Worm (Caenorhabditis elegans): ENCODE measurements around the gene C01G10.7.

Gene C01G10.7

DNA sequence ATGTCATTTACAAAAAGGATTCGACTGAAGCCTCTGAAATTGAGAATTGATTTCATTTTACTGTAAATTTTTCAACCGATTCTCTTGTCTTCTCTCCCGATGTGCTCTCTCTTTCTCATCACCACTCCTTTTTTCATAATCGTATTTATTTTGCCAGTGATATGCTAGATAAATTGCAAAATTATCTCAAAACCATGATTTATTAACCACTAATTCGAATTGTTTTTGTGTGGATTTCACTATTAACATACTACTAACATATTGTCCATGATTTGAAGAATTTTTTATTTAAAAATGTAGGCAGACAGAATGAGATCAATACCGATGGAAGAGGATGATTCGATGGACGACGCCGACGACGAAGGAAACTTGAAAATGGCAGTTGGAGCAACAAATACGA lies 18.4 kb upstream of the C01G10.7 start, which contains the start of gene C25D7.10:
C25D7.10 (plus strand) TSS at position 301 of the 400 bp plus-strand sequence.
- no peak for TF ChIP-seq unc-62 (GFP tag; optimal IDR thresholded peaks at IDR 0.05)

DNA sequence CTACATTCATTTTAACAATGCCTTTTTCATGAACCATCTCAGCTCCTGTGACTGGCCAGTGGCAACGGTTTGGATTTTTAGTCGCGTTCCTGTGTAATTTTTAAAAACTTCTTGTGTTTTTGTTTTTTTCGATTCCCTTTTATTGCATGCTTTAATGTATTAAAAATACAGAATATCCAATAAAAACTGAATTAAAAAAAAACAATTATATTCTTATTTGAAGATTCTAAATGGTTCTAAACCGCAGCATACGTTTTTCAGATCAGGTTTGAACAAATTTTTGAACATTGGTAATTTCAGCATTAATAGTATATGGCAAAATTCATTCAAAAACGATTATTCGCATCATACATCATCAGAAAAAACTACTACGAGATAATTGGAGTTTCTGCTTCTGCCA lies 17.2 kb upstream of the C01G10.7 start, which contains the start of gene dnj-3:
dnj-3 (plus strand) TSS at position 301 of the 400 bp plus-strand sequence.
- no peak for TF ChIP-seq unc-62 (GFP tag; optimal IDR thresholded peaks at IDR 0.05)

DNA sequence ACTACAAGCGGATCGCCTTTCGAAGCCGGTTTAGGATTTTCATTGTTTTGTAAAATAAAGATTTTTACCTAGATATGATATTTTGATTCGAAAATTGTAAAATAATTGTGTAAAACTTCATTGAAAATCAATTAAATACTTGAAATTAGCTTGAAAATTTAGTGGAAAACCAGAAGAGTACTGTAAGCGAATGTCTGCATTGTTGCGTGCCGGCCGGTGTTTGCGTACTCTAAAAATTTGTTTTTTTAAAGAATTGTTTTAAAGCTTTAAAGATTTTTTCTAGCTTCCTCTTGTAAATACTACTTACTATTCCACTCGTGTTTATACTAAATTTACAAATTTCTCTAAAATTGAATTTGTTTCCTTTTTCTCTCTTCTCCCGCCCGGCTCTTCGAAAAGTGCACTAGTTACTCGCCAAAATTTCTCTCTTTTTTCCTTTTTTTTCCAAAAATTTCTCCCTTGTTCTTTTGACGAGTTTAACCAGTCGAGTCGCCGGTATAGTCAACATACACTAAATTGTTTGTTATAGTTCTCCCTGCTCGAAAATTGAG lies 16.0 kb upstream of the C01G10.7 start:
- TF ChIP-seq unc-62 (GFP tag; optimal IDR thresholded peaks at IDR 0.05): no peak

DNA sequence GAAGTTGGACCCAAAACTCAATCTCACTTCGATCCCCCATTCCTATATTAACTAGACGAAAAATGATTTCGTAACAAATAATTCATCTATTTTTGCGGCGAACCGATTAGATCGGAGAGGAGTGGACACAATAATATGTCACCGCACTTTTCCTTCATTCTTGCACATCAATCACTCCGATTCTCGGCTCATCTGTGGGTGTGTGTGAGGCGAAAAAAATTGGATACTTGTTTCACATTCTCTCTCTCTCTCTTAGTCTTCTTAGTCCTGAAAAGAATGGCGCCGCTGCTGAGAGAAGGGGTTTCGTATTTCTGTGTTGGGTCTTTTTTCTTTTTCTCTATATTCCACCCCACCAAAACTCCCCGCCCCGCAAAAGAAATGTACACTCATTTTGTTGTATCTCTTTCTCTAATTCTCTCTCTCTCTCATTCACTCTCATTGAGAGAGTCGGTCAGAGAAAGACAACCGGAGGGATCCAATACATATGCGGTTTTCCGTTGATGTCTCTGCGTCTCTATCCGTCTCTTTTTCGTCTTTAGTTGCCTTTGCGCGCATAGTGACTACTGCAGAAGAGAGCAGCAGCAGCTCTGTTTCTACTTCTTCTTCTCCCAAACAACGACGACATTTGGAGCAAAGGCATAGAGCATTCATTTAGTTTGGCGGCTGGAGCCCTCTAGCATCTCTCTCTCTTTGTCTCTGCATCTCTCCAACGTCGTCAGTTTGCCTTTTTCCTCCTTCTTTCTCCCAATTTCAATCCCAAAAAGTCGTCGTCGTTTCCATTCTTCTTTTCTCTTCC lies 14.3 kb upstream of the C01G10.7 start, which contains the start of gene unc-76:
unc-76 (plus strand) TSS at position 746 of the 796 bp plus-strand sequence.
- no peak for TF ChIP-seq unc-62 (GFP tag; optimal IDR thresholded peaks at IDR 0.05)

DNA sequence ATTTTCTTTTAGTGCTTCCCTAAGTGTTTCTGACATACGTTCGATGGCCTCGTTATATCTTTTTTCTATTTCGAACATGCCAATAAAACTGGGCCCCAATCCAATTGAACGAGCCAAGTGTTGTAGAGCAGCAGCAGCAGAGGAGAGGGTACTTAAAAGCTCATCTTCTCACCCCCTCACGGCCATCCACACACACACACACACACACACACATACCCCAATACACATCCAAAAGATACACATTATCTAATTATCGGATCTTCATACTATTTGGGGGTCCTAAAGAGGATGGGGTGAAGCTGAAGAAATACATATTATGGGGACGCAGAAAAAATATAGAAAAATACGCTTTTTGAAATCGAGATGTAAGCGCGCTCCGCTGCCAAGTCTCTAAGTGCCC lies 12.8 kb upstream of the C01G10.7 start:
- no peak for TF ChIP-seq unc-62 (GFP tag; optimal IDR thresholded peaks at IDR 0.05)

DNA sequence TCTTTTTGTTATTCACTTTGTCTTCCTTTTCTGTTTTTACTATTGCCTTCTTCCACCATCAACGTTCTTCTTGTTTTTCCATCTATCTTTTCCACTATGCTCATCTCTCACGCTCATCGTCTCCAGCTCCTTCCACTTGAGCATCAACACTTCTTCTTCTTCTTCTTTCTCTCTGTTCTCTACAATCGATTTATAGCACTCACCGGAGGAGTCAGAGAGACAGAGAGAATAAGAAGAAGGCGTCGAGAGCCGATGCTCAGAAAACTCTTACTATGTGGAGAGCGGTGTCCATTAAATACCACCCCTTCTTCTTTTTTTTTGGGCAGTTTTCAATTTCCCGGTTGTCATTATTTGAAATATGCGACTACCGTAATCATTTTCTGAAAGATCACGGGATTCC lies 10.6 kb upstream of the C01G10.7 start:
- TF ChIP-seq unc-62 (GFP tag; optimal IDR thresholded peaks at IDR 0.05): no peak

DNA sequence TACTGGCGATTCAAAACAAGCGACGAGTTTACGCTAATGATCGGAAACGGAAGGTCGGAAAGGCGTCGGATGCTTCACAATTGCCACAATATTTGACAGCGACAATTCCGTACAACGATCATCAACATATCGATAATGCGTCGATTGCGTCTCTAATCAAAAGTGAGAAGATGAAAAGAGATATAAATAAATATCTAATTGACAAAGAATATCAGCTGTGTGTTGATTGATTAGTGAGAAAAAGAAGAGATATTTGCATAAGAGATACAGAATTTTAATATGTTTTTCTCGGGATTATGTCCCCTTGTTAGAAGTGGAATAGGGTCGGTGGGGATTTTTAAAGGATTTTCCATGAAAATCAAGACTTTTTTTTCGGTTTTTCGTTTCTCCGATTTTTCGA lies 7.0 kb upstream of the C01G10.7 start:
- TF ChIP-seq unc-62 (GFP tag; optimal IDR thresholded peaks at IDR 0.05): no peak

DNA sequence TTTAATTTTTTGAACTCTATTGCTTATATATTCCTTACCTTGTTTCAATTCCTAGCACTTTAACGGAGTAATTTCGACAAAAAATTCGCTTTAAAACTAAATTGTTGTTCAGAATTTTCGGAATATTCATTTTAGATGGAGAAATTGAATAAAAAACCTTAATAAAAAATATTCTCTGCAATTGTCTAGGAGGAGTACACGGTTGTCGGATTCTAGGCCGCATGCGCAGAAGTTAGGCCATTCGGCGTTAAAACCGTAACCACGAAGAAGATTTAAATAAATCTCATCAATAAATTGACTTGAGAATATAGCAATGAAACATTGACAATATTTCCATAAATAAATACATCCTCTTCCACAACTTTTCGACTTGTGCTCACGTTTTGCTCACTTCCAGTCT lies 3.3 kb upstream of the C01G10.7 start, which contains the start of the genes C01G10.10 and C01G10.9:
C01G10.10 (minus strand) TSS at position 151 of the 400 bp plus-strand sequence.
C01G10.9 (plus strand) TSS at position 240 of the 400 bp plus-strand sequence.
- TF ChIP-seq unc-62 (GFP tag; optimal IDR thresholded peaks at IDR 0.05): no peak

DNA sequence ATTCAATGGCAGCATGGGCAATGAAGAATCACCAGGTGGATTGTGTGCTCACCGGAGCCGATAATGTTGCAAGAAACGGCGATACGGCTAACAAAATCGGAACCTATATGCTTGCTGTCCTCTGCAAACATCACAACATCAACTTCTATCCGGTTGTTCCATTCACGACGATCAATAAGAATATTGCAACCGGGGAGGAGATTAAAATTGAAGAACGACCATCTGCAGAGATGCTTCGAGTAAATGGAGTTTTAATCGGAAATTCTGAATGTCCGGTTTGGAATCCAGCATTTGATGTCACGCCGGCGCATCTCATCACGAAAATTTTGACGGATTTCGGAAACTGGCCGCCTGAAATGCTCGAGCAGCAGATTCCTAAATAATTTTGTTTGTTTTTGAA lies 1.9 kb upstream of the C01G10.7 start:
- TF ChIP-seq unc-62 (GFP tag; optimal IDR thresholded peaks at IDR 0.05): no peak

DNA sequence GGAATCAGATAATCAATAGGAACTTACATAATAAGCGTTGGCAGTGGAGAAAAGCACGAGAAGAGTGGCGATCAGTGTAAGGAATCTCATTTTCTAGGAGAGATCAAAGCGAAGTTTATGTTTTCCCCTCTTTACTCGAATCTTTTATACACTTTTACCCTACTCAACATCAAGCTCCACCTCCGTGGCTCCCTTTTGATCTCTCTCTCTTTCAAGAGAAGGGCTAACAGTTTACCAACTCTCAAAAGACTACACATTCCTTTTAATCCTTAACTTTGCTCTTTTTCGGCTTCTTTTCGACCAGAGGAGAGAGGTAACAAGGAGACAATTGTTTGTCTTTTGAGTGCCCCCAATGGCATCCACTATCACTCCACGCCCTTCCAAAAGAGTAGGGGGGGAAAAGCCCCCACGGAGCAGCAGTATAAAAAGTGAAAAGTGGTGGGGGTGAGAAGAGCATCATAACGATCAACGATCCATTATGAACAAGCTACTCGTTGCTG lies 1.7 kb downstream of the C01G10.7 start, which contains the start of the genes C01G10.15 and C01G10.6:
C01G10.15 (minus strand) TSS at position 101 of the 500 bp plus-strand sequence.
C01G10.6 (plus strand) TSS at position 450 of the 500 bp plus-strand sequence.
- TF ChIP-seq unc-62 (GFP tag; optimal IDR thresholded peaks at IDR 0.05): no peak

DNA sequence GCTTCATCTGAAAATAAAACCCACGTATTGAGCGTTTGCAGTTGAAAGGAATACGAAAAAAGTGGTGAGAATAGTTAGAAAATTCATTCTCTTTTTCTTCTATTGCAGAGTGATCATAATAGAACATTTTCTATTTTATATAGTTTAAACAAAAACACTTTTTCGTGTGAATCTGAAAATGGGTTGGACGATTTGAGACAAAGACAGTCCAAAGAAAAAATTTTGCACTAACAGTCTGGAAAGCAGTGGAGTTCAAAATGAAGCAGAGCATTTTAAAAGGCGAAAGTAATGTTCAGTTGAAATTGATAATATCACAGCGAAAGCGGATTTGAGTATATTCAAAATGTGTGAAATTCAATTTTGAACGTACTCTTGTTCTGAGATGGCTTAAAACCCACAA lies 3.1 kb downstream of the C01G10.7 start, which contains the start of gene C01G10.18:
C01G10.18 (minus strand) TSS at position 101 of the 400 bp plus-strand sequence.
- TF ChIP-seq unc-62 (GFP tag; optimal IDR thresholded peaks at IDR 0.05): no peak

DNA sequence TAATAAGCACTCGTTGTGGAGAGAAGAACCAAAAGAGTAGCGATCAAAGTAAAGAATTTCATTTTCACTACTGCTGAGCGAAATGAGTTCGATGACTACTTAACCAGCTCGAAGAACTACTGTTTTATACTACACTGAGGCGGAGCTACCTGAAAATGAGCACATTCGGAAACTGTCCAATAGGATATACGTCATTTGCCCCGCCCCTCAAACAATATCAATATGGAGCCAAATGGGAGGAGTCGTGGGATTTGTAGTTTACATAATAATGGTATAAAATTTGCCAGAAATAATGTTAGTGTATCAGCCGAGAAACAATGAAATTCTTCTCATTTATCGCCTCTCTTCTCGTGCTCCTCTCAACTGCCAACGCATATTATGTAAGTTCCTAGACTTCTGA lies 3.9 kb downstream of the C01G10.7 start, which contains the start of the genes C01G10.5 and C01G10.4:
C01G10.5 (minus strand) TSS at position 101 of the 400 bp plus-strand sequence.
C01G10.4 (plus strand) TSS at position 303 of the 400 bp plus-strand sequence.
- no peak for TF ChIP-seq unc-62 (GFP tag; optimal IDR thresholded peaks at IDR 0.05)

DNA sequence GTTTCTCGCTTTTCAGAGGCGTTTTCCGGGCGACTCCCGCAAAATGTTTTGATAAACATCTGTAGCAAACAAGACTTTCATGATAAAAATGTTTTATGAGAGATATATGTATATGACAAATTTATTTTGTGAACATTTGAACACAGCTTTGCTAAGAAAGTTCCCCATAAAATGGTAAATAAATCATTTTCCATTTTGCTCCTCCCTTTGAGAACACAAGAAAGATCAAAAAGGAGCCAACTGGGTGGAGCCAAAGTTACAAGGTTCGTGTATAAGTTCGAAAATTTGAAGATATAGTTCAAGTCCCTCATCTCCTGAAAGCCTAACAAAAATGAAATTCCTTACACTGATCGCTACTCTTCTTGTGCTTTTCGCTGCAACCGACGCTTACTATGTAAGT lies 4.9 kb downstream of the C01G10.7 start, which contains the start of gene C01G10.17:
C01G10.17 (plus strand) TSS at position 301 of the 400 bp plus-strand sequence.
- no peak for TF ChIP-seq unc-62 (GFP tag; optimal IDR thresholded peaks at IDR 0.05)

DNA sequence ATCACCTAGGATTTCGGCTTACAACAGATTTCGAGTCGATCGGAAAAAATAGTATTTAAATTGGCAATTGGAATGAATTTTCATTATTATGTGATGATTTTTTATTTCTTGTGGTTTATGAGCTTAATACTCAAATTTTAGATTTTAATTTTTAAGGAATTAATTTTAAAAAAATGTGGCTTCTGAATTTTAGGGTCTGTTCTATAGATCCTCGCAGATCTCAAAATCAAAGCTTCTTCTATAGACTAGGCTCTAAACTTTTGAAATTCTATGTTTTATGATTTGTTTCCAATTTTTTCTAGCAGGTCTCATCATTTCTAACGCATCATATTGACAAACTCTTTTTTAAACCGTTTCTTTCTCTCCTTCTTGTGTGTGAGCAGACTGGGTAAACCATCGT lies 7.1 kb downstream of the C01G10.7 start, which contains the start of gene txt-12:
txt-12 (plus strand) TSS at position 301 of the 400 bp plus-strand sequence.
- TF ChIP-seq unc-62 (GFP tag; optimal IDR thresholded peaks at IDR 0.05): no peak

DNA sequence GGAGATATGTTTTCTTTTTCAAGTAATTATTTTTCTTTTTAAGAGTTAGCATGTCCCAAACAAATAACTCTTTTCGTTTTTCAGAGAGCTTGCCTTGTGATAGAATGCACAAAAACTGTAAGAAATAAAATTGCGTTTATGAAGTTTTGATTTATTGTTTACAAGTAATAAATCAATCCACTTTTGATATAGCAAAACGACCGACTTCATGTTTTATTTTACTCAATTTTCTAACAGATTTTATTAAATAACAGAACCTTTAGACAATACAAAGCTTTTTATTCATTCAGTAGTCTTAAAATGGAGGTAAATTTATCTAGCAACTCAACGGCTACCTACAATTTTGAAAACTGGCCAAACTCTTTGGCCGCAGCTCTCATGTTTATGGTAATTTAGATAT lies 9.2 kb downstream of the C01G10.7 start, which contains the start of gene srx-78:
srx-78 (plus strand) TSS at position 301 of the 400 bp plus-strand sequence.
- no peak for TF ChIP-seq unc-62 (GFP tag; optimal IDR thresholded peaks at IDR 0.05)

DNA sequence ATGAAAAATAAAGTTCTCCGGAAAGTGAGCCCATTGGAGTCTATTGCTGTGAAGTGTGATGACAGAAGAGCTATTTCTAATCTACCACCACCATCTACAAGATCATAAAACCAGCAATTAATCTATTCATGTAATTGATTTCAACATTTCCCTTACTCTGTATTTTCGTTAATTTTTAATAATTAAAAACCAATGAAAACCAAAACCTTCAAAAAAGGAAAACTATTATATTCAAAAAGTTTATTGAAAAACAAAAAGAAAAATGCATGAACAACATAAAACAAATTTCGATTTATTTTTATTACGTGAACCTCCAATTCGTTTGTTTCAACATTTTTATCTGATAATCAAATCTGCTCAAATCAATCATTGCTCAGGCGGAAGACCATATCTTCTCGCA lies 13.9 kb downstream of the C01G10.7 start, which contains the start of gene C01G10.1:
C01G10.1 (plus strand) TSS at position 301 of the 400 bp plus-strand sequence.
- TF ChIP-seq unc-62 (GFP tag; optimal IDR thresholded peaks at IDR 0.05): no peak

Measured in whole organism, dauer.